Worm (Caenorhabditis elegans) whole organism, L4 larva: ENCODE measurements around the gene T04C12.8.

Experiments used
- D1046.2 ChIP-seq: fragments of 200-800 bp; sonication (Bioruptor generic); IDR thresholded peaks from 2 replicates; pipeline ENCODE4 v1.3.6; 2022; ENCODE audit warnings: missing genetic modification characterization, missing compliant biosample characterization
- F10B5.3 ChIP-seq: sonication (generic microtip); optimal IDR thresholded peaks from 2 replicates; lab custom pipeline; 2016; ENCODE audit warnings: mild to moderate bottlenecking, missing genetic modification characterization, missing compliant biosample characterization
- F26F4.8 ChIP-seq: fragments of 200-800 bp; sonication (Bioruptor generic); conservative IDR thresholded peaks from 2 replicates; pipeline ENCODE4 v1.3.6; 2022; ENCODE audit warnings: missing genetic modification characterization, missing compliant biosample characterization
- F37D6.2 ChIP-seq: sonication (generic microtip); optimal IDR thresholded peaks from 2 replicates; lab custom pipeline; 2016; ENCODE audit warnings: mild to moderate bottlenecking, missing genetic modification characterization, missing compliant biosample characterization
- F44E2.7 ChIP-seq: fragments of 200-800 bp; sonication (Bioruptor generic); IDR thresholded peaks from 2 replicates; pipeline ENCODE4 v2.1.2; 2022; ENCODE audit warnings: missing genetic modification characterization, missing compliant biosample characterization
- R02D3.7 ChIP-seq: fragments of 150-350 bp; sonication (generic microtip); optimal IDR thresholded peaks from 3 replicates; lab custom pipeline; 2014; ENCODE audit warnings: missing biosample characterization, missing genetic modification characterization
- T26A8.4 ChIP-seq: fragments of 200-800 bp; sonication (Bioruptor generic); IDR thresholded peaks from 2 replicates; pipeline ENCODE4 v1.3.6; 2022; ENCODE audit warnings: missing genetic modification characterization, missing compliant biosample characterization
- Y75B8A.6 ChIP-seq: fragments of 200-800 bp; sonication (Bioruptor generic); IDR thresholded peaks from 2 replicates; pipeline ENCODE4 v1.3.6; 2022; ENCODE audit warnings: missing genetic modification reagents, missing genetic modification characterization, missing compliant biosample characterization
- ZK337.2 ChIP-seq: fragments of 200-800 bp; sonication (Bioruptor generic); IDR thresholded peaks from 2 replicates; pipeline ENCODE4 v1.3.6; 2022; ENCODE audit warnings: missing genetic modification reagents, missing genetic modification characterization, missing compliant biosample characterization
- aha-1 ChIP-seq: fragments of 150-350 bp; peaks from one replicate; lab custom pipeline; 2014; ENCODE audit warnings: missing biosample characterization, missing genetic modification characterization
- ama-1 ChIP-seq: fragments of 150-350 bp; optimal IDR thresholded peaks from 2 replicates; lab custom pipeline; 2014; ENCODE audit warnings: inconsistent platforms, mixed read lengths
- ceh-20 ChIP-seq: fragments of 200-800 bp; sonication (Bioruptor generic); IDR thresholded peaks from 2 replicates; pipeline ENCODE4 v1.3.6; 2022; ENCODE audit warnings: missing genetic modification reagents, missing genetic modification characterization, missing compliant biosample characterization
- ceh-28 ChIP-seq: fragments of 150-350 bp; optimal IDR thresholded peaks from 2 replicates; lab custom pipeline; 2014; ENCODE audit warnings: missing biosample characterization, missing genetic modification reagents, missing genetic modification characterization
- ceh-44 ChIP-seq: fragments of 200-800 bp; sonication (Bioruptor generic); IDR thresholded peaks from 2 replicates; pipeline ENCODE4 v1.3.6; 2022; ENCODE audit warnings: missing genetic modification reagents, missing genetic modification characterization, missing compliant biosample characterization
- ceh-62 ChIP-seq: sonication (generic microtip); optimal IDR thresholded peaks from 2 replicates; lab custom pipeline; 2017; ENCODE audit warnings: missing biosample characterization, missing genetic modification characterization
- ces-1 ChIP-seq: fragments of 150-350 bp; sonication (generic microtip); optimal IDR thresholded peaks from 4 replicates; lab custom pipeline; 2014; ENCODE audit warnings: missing biosample characterization, missing genetic modification reagents, missing genetic modification characterization
- cey-2 ChIP-seq: sonication (generic microtip); optimal IDR thresholded peaks from 3 replicates; lab custom pipeline; 2017; ENCODE audit warnings: missing genetic modification characterization, mild to moderate bottlenecking, missing compliant biosample characterization, antibody characterized with exemption, borderline replicate concordance; ENCODE audit not compliant: insufficient read depth
- dmd-8 ChIP-seq: fragments of 200-800 bp; sonication (Bioruptor generic); IDR thresholded peaks from 2 replicates; pipeline ENCODE4 v1.3.6; 2022; ENCODE audit warnings: missing genetic modification characterization, missing compliant biosample characterization
- dve-1 ChIP-seq: sonication (generic microtip); optimal IDR thresholded peaks from 2 replicates; lab custom pipeline; 2017; ENCODE audit warnings: antibody characterized with exemption, mild to moderate bottlenecking, missing genetic modification characterization, missing compliant biosample characterization; ENCODE audit not compliant: insufficient read depth
- hmg-1.1 ChIP-seq: fragments of 200-800 bp; sonication (Bioruptor generic); IDR thresholded peaks from 2 replicates; pipeline ENCODE4 v1.3.6; 2022; ENCODE audit warnings: missing genetic modification reagents, missing genetic modification characterization, missing compliant biosample characterization
- lim-7 ChIP-seq: fragments of 200-800 bp; sonication (Bioruptor generic); IDR thresholded peaks from 2 replicates; pipeline ENCODE4 v1.3.6; 2022; ENCODE audit warnings: missing genetic modification characterization, missing compliant biosample characterization
- lin-1 ChIP-seq: fragments of 200-800 bp; sonication (Bioruptor generic); IDR thresholded peaks from 2 replicates; pipeline ENCODE4 v1.3.6; 2022; ENCODE audit warnings: missing genetic modification reagents, missing genetic modification characterization, missing compliant biosample characterization
- lin-15B ChIP-seq: fragments of 150-350 bp; sonication (generic microtip); optimal IDR thresholded peaks from 3 replicates; lab custom pipeline; 2014; ENCODE audit warnings: missing biosample characterization, missing genetic modification characterization
- mdl-1 ChIP-seq, 2 experiments: fragments of 150-350 bp in 1 of 2; sonication (generic microtip) in 1 of 2; optimal IDR thresholded peaks; 2 replicates each; lab custom pipeline; 2014 to 2017; ENCODE audit warnings: missing biosample characterization in 2 of 2, missing genetic modification characterization in 2 of 2
- nhr-10 ChIP-seq: fragments of 150-350 bp; optimal IDR thresholded peaks from 2 replicates; lab custom pipeline; 2014; ENCODE audit warnings: missing biosample characterization, missing genetic modification characterization
- nhr-11 ChIP-seq: fragments of 150-350 bp; optimal IDR thresholded peaks from 2 replicates; lab custom pipeline; 2014; ENCODE audit warnings: missing biosample characterization, missing genetic modification characterization
- nhr-28 ChIP-seq: fragments of 150-350 bp; optimal IDR thresholded peaks from 2 replicates; lab custom pipeline; 2014; ENCODE audit warnings: missing biosample characterization, missing genetic modification characterization
- nhr-41 ChIP-seq: fragments of 200-800 bp; sonication (Bioruptor generic); IDR thresholded peaks from 2 replicates; pipeline ENCODE4 v1.3.6; 2022; ENCODE audit warnings: missing genetic modification reagents, missing genetic modification characterization, missing compliant biosample characterization
- nhr-42 ChIP-seq: fragments of 200-800 bp; sonication (Bioruptor generic); IDR thresholded peaks from 2 replicates; pipeline ENCODE4 v1.3.6; 2022; ENCODE audit warnings: missing genetic modification characterization, missing compliant biosample characterization
- nhr-76 ChIP-seq: fragments of 150-350 bp; optimal IDR thresholded peaks from 2 replicates; lab custom pipeline; 2014; ENCODE audit warnings: missing biosample characterization, missing genetic modification characterization
- nhr-77 ChIP-seq: fragments of 150-350 bp; optimal IDR thresholded peaks from 2 replicates; lab custom pipeline; 2014; ENCODE audit warnings: missing biosample characterization, missing genetic modification characterization
- php-3 ChIP-seq: fragments of 200-800 bp; sonication (Bioruptor generic); IDR thresholded peaks from 2 replicates; pipeline ENCODE4 v1.3.6; 2022; ENCODE audit warnings: missing genetic modification reagents, missing genetic modification characterization, missing compliant biosample characterization
- rbr-2 ChIP-seq: sonication (generic microtip); optimal IDR thresholded peaks from 2 replicates; lab custom pipeline; 2016; ENCODE audit warnings: missing genotype, missing genetic modification characterization, missing compliant biosample characterization
- skn-1 ChIP-seq: fragments of 150-350 bp; optimal IDR thresholded peaks from 2 replicates; lab custom pipeline; 2014; ENCODE audit warnings: missing biosample characterization, missing genetic modification characterization
- snpc-1.2 ChIP-seq: fragments of 200-800 bp; sonication (Bioruptor generic); IDR thresholded peaks from 2 replicates; pipeline ENCODE4 v1.3.6; 2022; ENCODE audit warnings: missing genetic modification reagents, missing genetic modification characterization, missing compliant biosample characterization
- spr-1 ChIP-seq: sonication (generic microtip); optimal IDR thresholded peaks from 2 replicates; lab custom pipeline; 2016; ENCODE audit warnings: mild to moderate bottlenecking, missing genetic modification characterization, missing compliant biosample characterization
- tra-1 ChIP-seq: fragments of 200-800 bp; sonication (Bioruptor generic); IDR thresholded peaks from 2 replicates; pipeline ENCODE4 v1.3.6; 2022; ENCODE audit warnings: missing genetic modification reagents, missing genetic modification characterization, missing compliant biosample characterization
- unc-130 ChIP-seq: sonication (generic microtip); optimal IDR thresholded peaks from 2 replicates; lab custom pipeline; 2016; ENCODE audit warnings: missing genetic modification reagents, missing genetic modification characterization, missing compliant biosample characterization
- unc-62 ChIP-seq, 3 experiments: fragments of 150-350 bp in 1 of 3; sonication (generic microtip); optimal IDR thresholded peaks in 2 of 3; peaks in 1 of 3; 1 replicate in 1 of 3; 2 replicates in 2 of 3; lab custom pipeline; 2014 to 2017; ENCODE audit warnings: missing biosample characterization in 3 of 3, missing genetic modification characterization in 3 of 3, missing genetic modification reagents in 3 of 3, missing genotype in 1 of 3
- zfp-2 ChIP-seq: sonication (generic microtip); optimal IDR thresholded peaks from 2 replicates; lab custom pipeline; 2016; ENCODE audit warnings: mild to moderate bottlenecking, missing genetic modification characterization, missing compliant biosample characterization
- zfp-3 ChIP-seq: fragments of 200-800 bp; sonication (Bioruptor generic); conservative IDR thresholded peaks from 2 replicates; pipeline ENCODE4 v1.3.6; 2022; ENCODE audit warnings: missing genetic modification reagents, missing genetic modification characterization, missing compliant biosample characterization
- zip-2 ChIP-seq: fragments of 150-350 bp; optimal IDR thresholded peaks from 2 replicates; lab custom pipeline; 2014; ENCODE audit warnings: missing biosample characterization, missing genetic modification characterization
- ztf-11 ChIP-seq: fragments of 150-350 bp; optimal IDR thresholded peaks from 2 replicates; lab custom pipeline; 2014; ENCODE audit warnings: missing biosample characterization, missing genetic modification characterization

The T04C12.8 gene

DNA sequence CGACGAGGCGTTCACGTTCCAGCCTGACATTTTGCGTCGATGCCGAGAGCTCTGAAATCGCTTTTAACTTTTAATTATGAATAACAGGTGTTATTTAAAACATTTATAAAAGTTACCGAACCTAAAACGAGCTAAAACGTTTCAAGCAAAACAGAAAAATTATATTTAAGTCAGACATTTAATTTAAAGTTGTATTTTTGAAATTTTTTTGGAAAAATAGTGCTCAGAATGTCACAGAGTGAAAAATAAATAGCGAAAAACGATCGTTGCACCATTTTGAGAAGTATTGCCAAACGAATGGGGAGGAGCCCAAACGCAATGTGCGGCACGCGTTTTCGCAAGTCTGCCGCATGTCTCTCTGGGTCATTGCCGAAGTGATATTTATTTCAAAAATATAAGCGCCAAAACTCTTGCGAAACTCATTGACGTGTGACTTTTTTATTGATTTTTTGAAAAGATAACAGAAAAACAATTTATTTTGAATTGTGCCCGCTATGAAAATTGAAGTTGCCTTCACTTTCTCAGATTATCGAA lies 44.0 kb upstream of the T04C12.8 start, which contains the start of gene erfa-3 (continued):
- TF ChIP-seq snpc-1.2 (no peak), nhr-10 (tag; lab: Kevin White, UChicago) (no peak), zfp-3 (GFP tag; lab: Robert Waterston, UW) (no peak), dmd-8 (GFP tag; lab: Robert Waterston, UW) (no peak), hmg-1.1 (GFP tag; lab: Robert Waterston, UW) (peak; percentile 70), ceh-20 (0 out of 2 replicates have a peak, but pooled peaks have one; percentile 13), lin-15B (tag; lab: Kevin White, UChicago) (no peak), unc-130 (GFP tag; lab: Kevin White, UChicago) (peak; percentile 75), lin-1 (GFP tag; lab: Robert Waterston, UW) (no peak), F44E2.7 (GFP tag; lab: Robert Waterston, UW) (no peak), ama-1 (lab: Kevin White, UChicago) (no peak), spr-1 (tag; lab: Kevin White, UChicago) (peak; percentile 43), skn-1 (tag; lab: Kevin White, UChicago) (no peak), rbr-2 (peak; percentile 47), ceh-62 (tag; lab: Kevin White, UChicago) (no peak), lim-7 (GFP tag; lab: Robert Waterston, UW) (0 out of 2 replicates have a peak, but pooled peaks have one; percentile 50), ceh-28 (tag; lab: Kevin White, UChicago) (no peak), nhr-11 (tag; lab: Kevin White, UChicago) (no peak), php-3 (GFP tag; lab: Robert Waterston, UW) (peak; percentile 43; the same call in 1 of the 2 replicates), nhr-42 (no peak), tra-1 (GFP tag; lab: Robert Waterston, UW) (no peak), F37D6.2 (no peak)

DNA sequence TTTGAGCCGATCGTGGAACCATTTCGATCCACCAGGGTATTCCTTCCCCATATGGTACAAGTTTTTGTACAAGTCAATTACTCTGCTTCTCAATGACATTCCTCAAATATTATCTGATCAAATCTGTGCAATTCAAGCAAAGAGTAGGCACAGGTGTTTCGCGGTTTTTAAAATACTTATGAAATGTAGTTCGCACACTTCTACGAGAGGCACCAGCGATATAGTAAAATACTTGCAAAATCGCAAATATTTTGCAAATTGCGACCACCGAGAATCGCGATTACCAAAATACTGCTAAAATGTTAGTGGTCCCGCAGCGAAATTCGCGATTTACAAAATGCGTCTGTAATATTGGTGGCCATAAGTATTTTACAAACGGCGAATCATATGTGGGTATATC lies 40.5 kb upstream of the T04C12.8 start, which contains the start of gene Y42A5A.5:
Y42A5A.5 (minus strand) TSS at position 101 of the 400 bp plus-strand sequence.
- peak; percentile 58 for TF ChIP-seq aha-1 (tag; lab: Kevin White, UChicago)

- TF ChIP-seq T26A8.4 (GFP tag; lab: Robert Waterston, UW) (no peak), zfp-2 (tag; lab: Kevin White, UChicago) (no peak), R02D3.7 (tag; lab: Kevin White, UChicago) (no peak), F26F4.8 (GFP tag; lab: Robert Waterston, UW) (no peak), ztf-11 (no peak), nhr-28 (no peak), unc-62 (GFP tag; optimal IDR thresholded peaks at IDR 0.05 in 1 of 2; lab: Kevin White, UChicago) (peak in 1 of 2 experiments; percentile 90), unc-62 (tag; optimal IDR thresholded peaks at IDR 0.05; lab: Kevin White, UChicago) (no peak), F10B5.3 (tag; lab: Kevin White, UChicago) (no peak)
Measured at ce11 chrV:11104408-11104807, 35.2 kb upstream of the T04C12.8 start.

ce11 chrV:11098599-11098998 lies 29.4 kb upstream of the T04C12.8 start, which contains the start of gene cdkl-1:
cdkl-1 (plus strand) TSS chrV:11098899.
- no peak for TF ChIP-seq cey-2 (tag; lab: Kevin White, UChicago)
- no peak for TF ChIP-seq ces-1

DNA sequence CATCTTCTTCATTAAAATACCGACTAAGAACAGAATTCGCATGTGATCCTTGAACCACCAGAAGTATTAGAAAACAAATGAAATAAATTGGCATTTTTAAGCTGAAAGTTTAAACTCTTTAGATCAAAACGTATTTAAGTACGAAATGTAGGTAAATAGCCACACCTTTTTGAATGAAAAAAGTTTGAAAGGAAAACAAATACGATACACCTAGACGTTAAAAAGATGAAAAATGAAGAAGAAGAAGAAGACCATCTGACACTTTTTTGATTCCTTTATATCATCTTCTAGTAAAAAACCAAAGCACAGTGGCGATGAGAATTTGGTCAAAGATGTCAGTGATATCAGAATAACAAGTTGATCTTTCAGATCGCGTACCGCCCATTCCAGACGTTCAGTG lies 26.7 kb upstream of the T04C12.8 start, which contains the start of gene Y42A5A.3:
Y42A5A.3 (minus strand) TSS at position 101 of the 400 bp plus-strand sequence.
- TF ChIP-seq zip-2 (tag; lab: Kevin White, UChicago) (no peak), mdl-1 (tag; optimal IDR thresholded peaks at IDR 0.05; lab: Kevin White, UChicago) (no peak), ZK337.2 (no peak), dmd-8 (GFP tag; lab: Robert Waterston, UW) (no peak), nhr-76 (no peak), ceh-44 (GFP tag; lab: Robert Waterston, UW) (no peak), hmg-1.1 (GFP tag; lab: Robert Waterston, UW) (no peak), rbr-2 (no peak), dve-1 (tag; lab: Kevin White, UChicago) (no peak), nhr-77 (tag; lab: Kevin White, UChicago) (no peak), nhr-41 (GFP tag; lab: Robert Waterston, UW) (no peak), nhr-10 (tag; lab: Kevin White, UChicago) (no peak), Y75B8A.6 (GFP tag; lab: Robert Waterston, UW) (no peak), D1046.2 (GFP tag; lab: Robert Waterston, UW) (no peak)
